Worm (Caenorhabditis elegans): ENCODE results near the gene decr-1.2.

DNA sequence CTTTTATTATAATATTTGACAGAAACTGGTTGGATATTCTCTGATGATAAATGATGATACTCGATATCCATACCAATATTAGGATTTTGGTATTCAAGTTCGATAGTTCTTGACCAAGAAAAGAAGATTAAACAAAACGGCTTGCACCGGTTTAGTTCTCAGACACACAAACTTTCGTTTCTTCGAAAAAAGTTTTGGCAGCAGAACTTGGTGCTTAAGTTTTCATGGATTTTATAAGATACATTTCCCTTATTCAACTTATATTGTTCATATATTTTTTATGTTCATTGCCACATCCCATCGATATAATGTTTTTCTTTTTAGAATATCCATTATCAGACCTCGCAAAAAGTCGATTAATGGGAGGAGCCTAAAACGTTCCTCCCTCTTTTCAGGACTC, 45.3 kb downstream of the decr-1.2 start, which contains the start of gene aptf-4:
- TF ChIP-seq unc-62 (GFP tag; optimal IDR thresholded peaks at IDR 0.05) (no peak), chd-7 (tag; optimal IDR thresholded peaks at IDR 0.05) (no peak), F37B4.10 (GFP tag; IDR thresholded peaks at IDR 0.05) (no peak), lsl-1 (GFP tag; optimal IDR thresholded peaks at IDR 0.05) (no peak), F49E8.2 (tag; optimal IDR thresholded peaks at IDR 0.05; ENCODE audit: insufficient read depth) (no peak), tbp1 (GFP tag; optimal IDR thresholded peaks at IDR 0.05) (no peak), fkh-3 (tag; optimal IDR thresholded peaks at IDR 0.05) (no peak)

Data from whole organism, young adult.